Worm (Caenorhabditis elegans) whole organism, L2 larva: ENCODE measurements around the gene rpoa-1.
A peak's percentile ranks its signal among the peaks of the same experiment; 100 is the strongest.

ENCODE experiments used
- C34F6.9 ChIP-seq: fragments of 150-350 bp; optimal IDR thresholded peaks from 2 replicates; lab custom pipeline; 2014; ENCODE audit warnings: missing biosample characterization, missing genetic modification characterization
- F13H6.1 ChIP-seq: sonication (generic microtip); optimal IDR thresholded peaks from 2 replicates; lab custom pipeline; 2016; ENCODE audit warnings: missing genetic modification characterization, missing compliant biosample characterization
- R02D3.7 ChIP-seq: fragments of 150-350 bp; optimal IDR thresholded peaks from 2 replicates; lab custom pipeline; 2014; ENCODE audit warnings: missing biosample characterization, missing genetic modification characterization
- Y55F3AM.14 ChIP-seq: fragments of 200-800 bp; sonication (Bioruptor generic); optimal IDR thresholded peaks from 2 replicates; lab custom pipeline; 2018; ENCODE audit warnings: mild to moderate bottlenecking, missing genetic modification characterization, missing compliant biosample characterization
- ZK546.5 ChIP-seq: sonication (generic microtip); optimal IDR thresholded peaks from 2 replicates; lab custom pipeline; 2017; ENCODE audit warnings: missing biosample characterization, missing genetic modification characterization
- alr-1 ChIP-seq: fragments of 150-350 bp; optimal IDR thresholded peaks from 2 replicates; lab custom pipeline; 2014; ENCODE audit warnings: missing biosample characterization, missing genetic modification characterization
- aly-2 ChIP-seq: fragments of 150-350 bp; optimal IDR thresholded peaks from 2 replicates; lab custom pipeline; 2014; ENCODE audit warnings: missing biosample characterization, missing genetic modification characterization
- ama-1 ChIP-seq: fragments of 150-350 bp; optimal IDR thresholded peaks from 2 replicates; lab custom pipeline; 2018; ENCODE audit warnings: inconsistent platforms
- blmp-1 ChIP-seq: sonication (generic microtip); optimal IDR thresholded peaks from 2 replicates; lab custom pipeline; 2017; ENCODE audit warnings: missing genetic modification characterization, mild to moderate bottlenecking, missing compliant biosample characterization, antibody characterized with exemption, moderate library complexity; ENCODE audit not compliant: insufficient read depth
- ceh-16 ChIP-seq: fragments of 150-350 bp; optimal IDR thresholded peaks from 2 replicates; lab custom pipeline; 2014; ENCODE audit warnings: missing biosample characterization, missing genetic modification characterization
- ceh-82 ChIP-seq: fragments of 150-350 bp; optimal IDR thresholded peaks from 2 replicates; lab custom pipeline; 2014; ENCODE audit warnings: missing biosample characterization, missing genetic modification characterization
- crh-2 ChIP-seq: sonication (generic microtip); optimal IDR thresholded peaks from 2 replicates; lab custom pipeline; 2017; ENCODE audit warnings: missing biosample characterization, missing genetic modification characterization
- dmd-4 ChIP-seq: sonication (generic microtip); optimal IDR thresholded peaks from 2 replicates; lab custom pipeline; 2017; ENCODE audit warnings: missing biosample characterization, missing genetic modification characterization
- egl-27 ChIP-seq: sonication (generic microtip); optimal IDR thresholded peaks from 3 replicates; lab custom pipeline; 2017; ENCODE audit warnings: missing biosample characterization, missing genetic modification reagents, missing genetic modification characterization
- elt-1 ChIP-seq: fragments of 150-350 bp; optimal IDR thresholded peaks from 2 replicates; lab custom pipeline; 2014; ENCODE audit warnings: missing biosample characterization, missing genetic modification characterization
- elt-3 ChIP-seq: sonication (generic microtip); optimal IDR thresholded peaks from 2 replicates; lab custom pipeline; 2017; ENCODE audit warnings: missing biosample characterization, missing genetic modification characterization
- fos-1 ChIP-seq: fragments of 150-350 bp; optimal IDR thresholded peaks from 2 replicates; lab custom pipeline; 2014; ENCODE audit warnings: missing biosample characterization, missing genetic modification characterization
- gmeb-1 ChIP-seq: fragments of 150-350 bp; optimal IDR thresholded peaks from 2 replicates; lab custom pipeline; 2014; ENCODE audit warnings: missing biosample characterization, missing genetic modification characterization
- lin-11 ChIP-seq: fragments of 150-350 bp; sonication (generic microtip); optimal IDR thresholded peaks from 2 replicates; lab custom pipeline; 2014; ENCODE audit warnings: missing biosample characterization, missing genetic modification characterization, inconsistent platforms, mixed read lengths
- lin-13 ChIP-seq: fragments of 150-350 bp; optimal IDR thresholded peaks from 2 replicates; lab custom pipeline; 2014; ENCODE audit warnings: missing biosample characterization, missing genetic modification reagents, missing genetic modification characterization
- lin-39 ChIP-seq: fragments of 150-350 bp; optimal IDR thresholded peaks from 2 replicates; lab custom pipeline; 2014; ENCODE audit warnings: missing biosample characterization, missing genetic modification reagents, missing genetic modification characterization
- lsy-2 ChIP-seq, 2 experiments: fragments of 150-350 bp in 1 of 2; sonication (generic microtip) in 1 of 2; optimal IDR thresholded peaks; 2 replicates each; lab custom pipeline; 2014 to 2017; ENCODE audit warnings: missing biosample characterization in 2 of 2, missing genetic modification characterization in 2 of 2
- mdl-1 ChIP-seq, 2 experiments: fragments of 150-350 bp in 1 of 2; sonication (generic microtip) in 1 of 2; optimal IDR thresholded peaks; 2 replicates each; lab custom pipeline; 2017; ENCODE audit warnings: missing biosample characterization in 2 of 2, missing genetic modification characterization in 2 of 2
- nhr-10 ChIP-seq: sonication (generic microtip); optimal IDR thresholded peaks from 2 replicates; lab custom pipeline; 2017; ENCODE audit warnings: missing biosample characterization, missing genetic modification characterization
- nhr-11 ChIP-seq: fragments of 150-350 bp; optimal IDR thresholded peaks from 2 replicates; lab custom pipeline; 2014; ENCODE audit warnings: missing biosample characterization, missing genetic modification characterization
- nhr-12 ChIP-seq: fragments of 150-350 bp; optimal IDR thresholded peaks from 2 replicates; lab custom pipeline; 2014; ENCODE audit warnings: missing biosample characterization, missing genetic modification characterization
- nhr-129 ChIP-seq: fragments of 150-350 bp; optimal IDR thresholded peaks from 2 replicates; lab custom pipeline; 2014; ENCODE audit warnings: missing biosample characterization, missing genetic modification characterization
- nhr-21 ChIP-seq: fragments of 150-350 bp; optimal IDR thresholded peaks from 2 replicates; lab custom pipeline; 2014; ENCODE audit warnings: missing biosample characterization, missing genetic modification characterization
- nhr-23 ChIP-seq: fragments of 150-350 bp; optimal IDR thresholded peaks from 2 replicates; lab custom pipeline; 2014; ENCODE audit warnings: missing biosample characterization, missing genetic modification reagents, missing genetic modification characterization
- nhr-237 ChIP-seq: fragments of 150-350 bp; optimal IDR thresholded peaks from 2 replicates; lab custom pipeline; 2014; ENCODE audit warnings: missing biosample characterization, missing genetic modification characterization
- nhr-6 ChIP-seq: fragments of 150-350 bp; optimal IDR thresholded peaks from 2 replicates; lab custom pipeline; 2014; ENCODE audit warnings: missing biosample characterization, missing genetic modification characterization
- nhr-77 ChIP-seq: fragments of 150-350 bp; optimal IDR thresholded peaks from 2 replicates; lab custom pipeline; 2014; ENCODE audit warnings: missing biosample characterization, missing genetic modification characterization
- peb-1 ChIP-seq: fragments of 150-350 bp; optimal IDR thresholded peaks from 2 replicates; lab custom pipeline; 2014; ENCODE audit warnings: missing biosample characterization, missing genetic modification characterization
- sem-4 ChIP-seq: fragments of 150-350 bp; optimal IDR thresholded peaks from 2 replicates; lab custom pipeline; 2014; ENCODE audit warnings: missing biosample characterization, missing genetic modification reagents, missing genetic modification characterization
- skn-1 ChIP-seq: sonication (generic microtip); optimal IDR thresholded peaks from 2 replicates; lab custom pipeline; 2017; ENCODE audit warnings: missing biosample characterization, missing genetic modification characterization
- sma-3 ChIP-seq: sonication (generic microtip); optimal IDR thresholded peaks from 2 replicates; lab custom pipeline; 2016; ENCODE audit warnings: missing genetic modification reagents, missing genetic modification characterization, missing compliant biosample characterization
- sma-9 ChIP-seq, 2 experiments: fragments of 150-350 bp in 1 of 2; sonication (generic microtip) in 1 of 2; optimal IDR thresholded peaks; 2 replicates each; lab custom pipeline; 2014 to 2016; ENCODE audit warnings: missing genetic modification characterization in 2 of 2, mild to moderate bottlenecking in 1 of 2, missing biosample characterization in 1 of 2, missing compliant biosample characterization in 1 of 2, missing genetic modification reagents in 1 of 2, moderate library complexity in 1 of 2
- snpc-4 ChIP-seq: fragments of 150-350 bp; optimal IDR thresholded peaks from 2 replicates; lab custom pipeline; 2014; ENCODE audit warnings: missing biosample characterization, missing genetic modification characterization
- unc-39 ChIP-seq: fragments of 150-350 bp; optimal IDR thresholded peaks from 2 replicates; lab custom pipeline; 2014; ENCODE audit warnings: missing biosample characterization, missing genetic modification characterization
- unc-55 ChIP-seq: fragments of 150-350 bp; sonication (generic microtip); optimal IDR thresholded peaks from 3 replicates; lab custom pipeline; 2014; ENCODE audit warnings: missing biosample characterization, missing genetic modification reagents, missing genetic modification characterization
- unc-62 ChIP-seq: fragments of 150-350 bp; optimal IDR thresholded peaks from 2 replicates; lab custom pipeline; 2014; ENCODE audit warnings: missing biosample characterization, missing genetic modification reagents, missing genetic modification characterization
- zag-1 ChIP-seq: fragments of 150-350 bp; optimal IDR thresholded peaks from 2 replicates; lab custom pipeline; 2014; ENCODE audit warnings: missing biosample characterization, missing genetic modification characterization
- ztf-11 ChIP-seq: sonication (generic microtip); optimal IDR thresholded peaks from 2 replicates; lab custom pipeline; 2017; ENCODE audit warnings: missing biosample characterization, missing genetic modification characterization
- ztf-4 ChIP-seq: fragments of 150-350 bp; optimal IDR thresholded peaks from 2 replicates; lab custom pipeline; 2014; ENCODE audit warnings: missing biosample characterization, missing genetic modification characterization

rpoa-1 gene

ce11 chrII:13736906-13737305 is 42.3 kb upstream of the rpoa-1 start:
- no peak for TF ChIP-seq peb-1 (tag; lab: Kevin White, UChicago)
- TF ChIP-seq lin-13 (GFP tag; lab: Kevin White, UChicago), result no peak
- no peak for TF ChIP-seq nhr-10 (tag; lab: Kevin White, UChicago)
- TF ChIP-seq mdl-1 (tag; optimal IDR thresholded peaks at IDR 0.05; lab: Kevin White, UChicago), result no peak
- no peak for TF ChIP-seq nhr-6
- TF ChIP-seq sma-3 (GFP tag; lab: Kevin White, UChicago), result peak; percentile 62
- no peak for TF ChIP-seq ama-1
- no peak for TF ChIP-seq gmeb-1 (tag; lab: Kevin White, UChicago)
- no peak for TF ChIP-seq aly-2 (tag; lab: Kevin White, UChicago)
- TF ChIP-seq nhr-129 (tag; lab: Kevin White, UChicago), result peak; percentile 14
- TF ChIP-seq crh-2, result peak; percentile 1
- no peak for TF ChIP-seq lsy-2 (tag; optimal IDR thresholded peaks at IDR 0.05; lab: Kevin White, UChicago)
- no peak for TF ChIP-seq unc-39 (tag; lab: Kevin White, UChicago)
- no peak for TF ChIP-seq ceh-82 (tag; lab: Kevin White, UChicago)
- no peak for TF ChIP-seq nhr-12 (tag; lab: Kevin White, UChicago)
- no peak for TF ChIP-seq C34F6.9 (tag; lab: Kevin White, UChicago)
- TF ChIP-seq fos-1 (tag; lab: Kevin White, UChicago), result peak; percentile 22
- TF ChIP-seq snpc-4 (tag; lab: Kevin White, UChicago), result no peak
- TF ChIP-seq elt-1, result no peak
- TF ChIP-seq ztf-11 (tag; lab: Kevin White, UChicago), result no peak
- no peak for TF ChIP-seq elt-3
- TF ChIP-seq nhr-11 (tag; lab: Kevin White, UChicago), result no peak
- no peak for TF ChIP-seq blmp-1 (tag; lab: Kevin White, UChicago)
- TF ChIP-seq alr-1, result no peak
- no peak for TF ChIP-seq sem-4 (tag; lab: Kevin White, UChicago)
- TF ChIP-seq nhr-237 (tag; lab: Kevin White, UChicago), result no peak
- TF ChIP-seq ztf-4, result no peak
- TF ChIP-seq ceh-16 (tag; lab: Kevin White, UChicago), result no peak
- TF ChIP-seq nhr-21 (tag; lab: Kevin White, UChicago), result no peak
- TF ChIP-seq Y55F3AM.14 (GFP tag; lab: Kevin White, UChicago), result no peak
- TF ChIP-seq F13H6.1 (tag; lab: Kevin White, UChicago), result no peak
- TF ChIP-seq unc-62 (GFP tag; lab: Kevin White, UChicago), result no peak
- no peak for TF ChIP-seq unc-55 (GFP tag; lab: Kevin White, UChicago)
- TF ChIP-seq ZK546.5 (tag; lab: Kevin White, UChicago), result no peak
- TF ChIP-seq skn-1, result no peak
- TF ChIP-seq sma-9 (GFP tag; optimal IDR thresholded peaks at IDR 0.05; lab: Kevin White, UChicago), result peak; percentile 63
- TF ChIP-seq sma-9 (tag; optimal IDR thresholded peaks at IDR 0.05; lab: Kevin White, UChicago), result no peak
- no peak for TF ChIP-seq lin-11
- no peak for TF ChIP-seq egl-27 (tag; lab: Kevin White, UChicago)
- no peak for TF ChIP-seq dmd-4
- TF ChIP-seq, all 48 proteins: peak for 5

- TF ChIP-seq sem-4 (tag; lab: Kevin White, UChicago) (no peak), nhr-23 (tag; lab: Kevin White, UChicago) (no peak), snpc-4 (tag; lab: Kevin White, UChicago) (no peak), zag-1 (tag; lab: Kevin White, UChicago) (no peak), lin-39 (no peak), mdl-1 (tag; optimal IDR thresholded peaks at IDR 0.05; lab: Kevin White, UChicago) (no peak), dmd-4 (no peak), ZK546.5 (tag; lab: Kevin White, UChicago) (no peak), C34F6.9 (tag; lab: Kevin White, UChicago) (no peak), peb-1 (tag; lab: Kevin White, UChicago) (no peak), nhr-11 (tag; lab: Kevin White, UChicago) (no peak), R02D3.7 (no peak), lsy-2 (tag; optimal IDR thresholded peaks at IDR 0.05; lab: Kevin White, UChicago) (no peak), sma-3 (GFP tag; lab: Kevin White, UChicago) (no peak), nhr-12 (tag; lab: Kevin White, UChicago) (no peak), sma-9 (GFP tag; optimal IDR thresholded peaks at IDR 0.05; lab: Kevin White, UChicago) (no peak), sma-9 (tag; optimal IDR thresholded peaks at IDR 0.05; lab: Kevin White, UChicago) (no peak), nhr-77 (no peak), nhr-21 (tag; lab: Kevin White, UChicago) (no peak)
- TF ChIP-seq, all 48 proteins: peak for 0
These were observed 41.5 kb upstream of the rpoa-1 start, which contains the start of gene R06B9.5 for ce11 chrII:13736089-13736488. R06B9.5 (plus strand) TSS chrII:13736320.
